Worm (Caenorhabditis elegans) whole organism, L4/young adult: Measurements from ENCODE around the gene Y39A1A.18.
A peak's percentile ranks its signal among the peaks of the same experiment; 100 is the strongest.

ENCODE experiments used
- W03F9.2 ChIP-seq: fragments of 150-350 bp; optimal IDR thresholded peaks from 2 replicates; lab custom pipeline; 2014; ENCODE audit warnings: missing biosample characterization, missing genetic modification characterization
- dao-5 ChIP-seq: sonication (generic microtip); optimal IDR thresholded peaks from 2 replicates; lab custom pipeline; 2016; ENCODE audit warnings: missing genotype, missing genetic modification characterization, moderate library complexity, missing compliant biosample characterization
- him-1 ChIP-seq: sonication (generic microtip); optimal IDR thresholded peaks from 2 replicates; lab custom pipeline; 2016; ENCODE audit warnings: missing genotype, missing genetic modification reagents, missing genetic modification characterization, missing compliant biosample characterization

The Y39A1A.18 gene

ce11 chrIII:10694294-10694693 is at the start of gene Y39A1A.18, which contains the start of gene fmo-3:
Gene Y39A1A.18, minus strand, starts transcription at chrIII:10694485.
Gene fmo-3, plus strand, starts transcription at chrIII:10694681.
- TF ChIP-seq W03F9.2 (tag; lab: Kevin White, UChicago) (no peak), dao-5 (tag; lab: Kevin White, UChicago) (no peak), him-1 (tag; lab: Kevin White, UChicago) (no peak)

- no peak for TF ChIP-seq him-1 (tag; lab: Kevin White, UChicago)
- TF ChIP-seq W03F9.2 (tag; lab: Kevin White, UChicago): peak; percentile 91
Observed at ce11 chrIII:10742382-10742860, 48.1 kb upstream of the Y39A1A.18 start, which contains the start of the genes tbb-1 and rib-2. Gene tbb-1, minus strand, starts transcription at chrIII:10742432. Gene rib-2, plus strand, starts transcription at chrIII:10742810.

- TF ChIP-seq W03F9.2 (tag; lab: Kevin White, UChicago) (no peak), him-1 (tag; lab: Kevin White, UChicago) (no peak), dao-5 (tag; lab: Kevin White, UChicago) (no peak)
Observed at ce11 chrIII:10740518-10740917, 46.2 kb upstream of the Y39A1A.18 start, which contains the start of gene K01G5.8. Gene K01G5.8, minus strand, starts transcription at chrIII:10740772.

- TF ChIP-seq dao-5 (tag; lab: Kevin White, UChicago) (no peak), W03F9.2 (tag; lab: Kevin White, UChicago) (peak; percentile 19)
Observed at ce11 chrIII:10739902-10740301, 45.6 kb upstream of the Y39A1A.18 start.

- TF ChIP-seq dao-5 (tag; lab: Kevin White, UChicago) (no peak), him-1 (tag; lab: Kevin White, UChicago) (no peak), W03F9.2 (tag; lab: Kevin White, UChicago) (no peak)
Observed at ce11 chrIII:10739455-10739854, 45.2 kb upstream of the Y39A1A.18 start, which contains the start of gene smap-1. Gene smap-1, minus strand, starts transcription at chrIII:10739792.

- TF ChIP-seq W03F9.2 (tag; lab: Kevin White, UChicago): no peak
- TF ChIP-seq dao-5 (tag; lab: Kevin White, UChicago): no peak
- no peak for TF ChIP-seq him-1 (tag; lab: Kevin White, UChicago)
Observed at ce11 chrIII:10738081-10738480, 43.8 kb upstream of the Y39A1A.18 start.

- TF ChIP-seq him-1 (tag; lab: Kevin White, UChicago) (no peak), W03F9.2 (tag; lab: Kevin White, UChicago) (no peak), dao-5 (tag; lab: Kevin White, UChicago) (no peak)
Observed at ce11 chrIII:10736322-10736985, 42.2 kb upstream of the Y39A1A.18 start.

- TF ChIP-seq W03F9.2 (tag; lab: Kevin White, UChicago) (no peak), dao-5 (tag; lab: Kevin White, UChicago) (no peak), him-1 (tag; lab: Kevin White, UChicago) (no peak)
Observed at ce11 chrIII:10734511-10735233, 40.4 kb upstream of the Y39A1A.18 start.

ce11 chrIII:10733300-10733699 is 39.0 kb upstream of the Y39A1A.18 start:
- TF ChIP-seq W03F9.2 (tag; lab: Kevin White, UChicago) (no peak), dao-5 (tag; lab: Kevin White, UChicago) (no peak), him-1 (tag; lab: Kevin White, UChicago) (no peak)

ce11 chrIII:10730510-10730909 is 36.2 kb upstream of the Y39A1A.18 start, which contains the start of gene tat-3:
Gene tat-3, minus strand, starts transcription at chrIII:10730705.
- TF ChIP-seq dao-5 (tag; lab: Kevin White, UChicago) (no peak), W03F9.2 (tag; lab: Kevin White, UChicago) (no peak), him-1 (tag; lab: Kevin White, UChicago) (no peak)

ce11 chrIII:10721056-10721455 is 26.8 kb upstream of the Y39A1A.18 start:
- TF ChIP-seq W03F9.2 (tag; lab: Kevin White, UChicago) (no peak), dao-5 (tag; lab: Kevin White, UChicago) (no peak), him-1 (tag; lab: Kevin White, UChicago) (no peak)

ce11 chrIII:10720170-10720569 is 25.9 kb upstream of the Y39A1A.18 start:
- peak; percentile 17 for TF ChIP-seq W03F9.2 (tag; lab: Kevin White, UChicago)
- TF ChIP-seq him-1 (tag; lab: Kevin White, UChicago): peak; percentile 20
- TF ChIP-seq dao-5 (tag; lab: Kevin White, UChicago): no peak

- TF ChIP-seq him-1 (tag; lab: Kevin White, UChicago) (no peak), W03F9.2 (tag; lab: Kevin White, UChicago) (no peak), dao-5 (tag; lab: Kevin White, UChicago) (no peak)
Observed at ce11 chrIII:10719057-10719456, 24.8 kb upstream of the Y39A1A.18 start.
